Worm (Caenorhabditis elegans): ENCODE measurements around the gene bath-13.
A peak's percentile ranks its signal among the peaks of the same experiment; 100 is the strongest.
"Not testable (repeated sequence)": the region's sequence is repeated elsewhere in the genome, so short reads cannot be mapped to it uniquely, and the experiment has no call there.

bath-13 gene

DNA sequence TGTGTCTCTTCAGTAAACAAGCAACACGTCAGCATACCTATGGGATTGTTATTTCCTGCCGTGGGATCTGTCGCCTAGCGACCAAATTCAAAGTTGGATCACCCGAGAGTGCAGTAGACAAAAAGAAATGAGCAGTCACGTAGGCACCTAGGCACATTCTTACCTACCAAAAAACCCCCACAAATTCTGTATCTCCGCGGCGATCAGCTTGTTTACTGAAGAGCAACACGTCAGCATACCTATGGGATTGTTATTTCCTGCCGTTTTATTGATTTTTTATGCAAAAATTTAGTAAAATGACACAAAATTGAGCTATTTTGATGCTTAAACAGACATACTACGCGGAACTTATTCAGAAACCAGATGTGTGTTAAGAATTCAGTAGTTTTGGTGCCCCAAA lies 12.6 kb upstream of the bath-13 start, which contains the start of gene K02F6.5:
TSS of gene K02F6.5 (plus strand) at position 301 of the 400 bp plus-strand sequence.
- TF ChIP-seq nhr-102, pqm-1, snpc-4 (tag; optimal IDR thresholded peaks at IDR 0.05): not testable (repeated sequence)

DNA sequence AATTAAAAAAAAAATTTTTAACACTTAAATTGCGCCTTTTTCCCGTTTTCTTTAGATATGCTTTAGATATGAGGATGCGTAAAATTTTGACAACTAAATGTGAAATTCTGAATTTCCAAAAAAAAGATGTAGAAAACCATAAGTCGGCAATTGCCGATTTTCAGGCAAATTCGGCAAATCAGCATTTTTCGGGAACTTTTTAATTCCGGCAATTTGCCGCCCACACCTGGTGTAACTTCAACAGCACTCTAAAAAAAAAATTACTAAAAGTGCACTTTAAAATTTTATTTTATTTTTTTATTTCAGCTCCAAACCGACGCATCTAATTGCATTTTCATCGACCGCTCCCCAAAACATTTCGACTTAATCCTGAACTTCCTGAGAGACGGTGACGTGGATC lies 8.6 kb upstream of the bath-13 start, which contains the start of gene K02F6.6:
TSS of gene K02F6.6 (plus strand) at position 301 of the 400 bp plus-strand sequence.
- peak in 1 of 2 experiments; percentile 13 for TF ChIP-seq unc-62 (GFP tag; optimal IDR thresholded peaks at IDR 0.05 in 1 of 2)
- no peak for TF ChIP-seq unc-62 (tag; optimal IDR thresholded peaks at IDR 0.05)
- TF ChIP-seq skn-1 (tag; optimal IDR thresholded peaks at IDR 0.05): no peak

DNA sequence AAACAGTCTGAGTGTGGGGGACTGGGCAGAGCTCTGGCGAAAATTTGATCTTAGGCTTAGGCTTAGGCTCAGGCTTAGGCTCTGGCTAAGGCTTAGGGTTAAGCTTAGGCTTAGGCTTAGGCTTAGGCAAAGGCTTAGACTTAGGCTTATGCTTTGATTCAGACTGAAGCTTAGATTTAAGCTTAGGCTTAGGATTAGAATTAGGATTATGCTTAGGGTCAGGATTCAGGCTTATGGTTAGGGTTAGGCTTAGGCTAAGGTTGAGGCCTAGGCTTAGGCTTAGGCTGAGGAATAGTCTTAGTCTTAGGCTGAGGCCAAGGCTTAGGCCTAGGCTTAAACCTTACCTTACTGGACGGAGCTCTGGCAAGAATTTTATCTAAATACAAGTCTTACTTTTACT lies 5.0 kb upstream of the bath-13 start:
- TF ChIP-seq nhr-10 (tag; optimal IDR thresholded peaks at IDR 0.05) (no peak), F37D6.2 (tag; optimal IDR thresholded peaks at IDR 0.05) (no peak), Y105C5A.15 (GFP tag; IDR thresholded peaks at IDR 0.05) (no peak), lin-39 (tag; optimal IDR thresholded peaks at IDR 0.05) (no peak), php-3 (GFP tag; IDR thresholded peaks at IDR 0.05) (no peak), ceh-32 (tag; optimal IDR thresholded peaks at IDR 0.05; ENCODE audit: poor library complexity) (no peak), mes-2 (tag; optimal IDR thresholded peaks at IDR 0.05; ENCODE audit: poor library complexity, severe bottlenecking) (no peak), lim-7 (GFP tag; IDR thresholded peaks at IDR 0.05) (no peak), mdl-1 (tag; optimal IDR thresholded peaks at IDR 0.05) (no peak)

DNA sequence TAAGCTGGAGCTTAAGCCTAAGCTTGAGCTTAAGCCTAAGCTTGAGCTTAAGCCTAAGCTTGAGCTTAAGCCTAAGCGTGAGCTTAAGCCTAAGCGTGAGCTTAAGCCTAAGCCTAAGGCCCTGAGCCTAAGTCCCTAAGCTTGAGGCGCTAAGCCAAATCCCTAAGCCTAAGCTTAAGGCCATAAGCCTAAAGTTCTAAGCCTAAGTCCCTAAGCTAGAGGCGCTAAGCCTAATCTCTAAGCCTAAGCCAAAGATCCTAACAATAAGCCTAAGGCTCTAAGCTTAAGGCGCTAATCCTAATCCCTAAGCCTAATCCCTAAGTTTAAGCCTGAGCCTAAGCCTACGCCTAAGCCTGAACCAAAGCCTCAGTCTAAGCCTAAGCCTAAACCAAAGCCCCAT lies 3.8 kb upstream of the bath-13 start:
- TF ChIP-seq rbr-2 (tag; optimal IDR thresholded peaks at IDR 0.05) (no peak), nhr-41 (GFP tag; IDR thresholded peaks at IDR 0.05) (no peak), lsy-2 (tag; optimal IDR thresholded peaks at IDR 0.05) (no peak), aly-2 (tag; optimal IDR thresholded peaks at IDR 0.05) (no peak), saeg-2 (GFP tag; IDR thresholded peaks at IDR 0.05) (no peak)

DNA sequence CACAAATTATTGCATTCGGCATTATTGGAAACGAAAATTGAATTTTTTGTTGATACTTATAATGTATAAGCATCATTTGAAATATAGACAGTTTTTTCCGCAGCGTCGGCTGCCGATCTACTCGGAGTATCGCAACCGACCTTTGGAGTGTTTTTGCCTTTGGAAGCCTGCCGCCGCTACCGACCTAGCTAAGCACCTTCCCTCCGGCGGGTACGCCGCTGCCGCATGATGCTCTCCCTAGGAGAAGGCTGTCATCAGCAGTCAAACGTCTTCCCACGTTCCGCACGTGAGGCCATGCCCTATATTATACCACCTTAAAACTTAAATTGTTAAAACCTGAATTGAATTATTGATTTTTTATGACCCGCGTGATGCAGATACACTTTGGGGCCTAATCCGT lies 3.4 kb downstream of the bath-13 start:
- TF ChIP-seq hlh-30 (tag; optimal IDR thresholded peaks at IDR 0.05; ENCODE audit: insufficient read depth) (no peak), set-16 (GFP tag; IDR thresholded peaks at IDR 0.05) (peak; percentile 75)

DNA sequence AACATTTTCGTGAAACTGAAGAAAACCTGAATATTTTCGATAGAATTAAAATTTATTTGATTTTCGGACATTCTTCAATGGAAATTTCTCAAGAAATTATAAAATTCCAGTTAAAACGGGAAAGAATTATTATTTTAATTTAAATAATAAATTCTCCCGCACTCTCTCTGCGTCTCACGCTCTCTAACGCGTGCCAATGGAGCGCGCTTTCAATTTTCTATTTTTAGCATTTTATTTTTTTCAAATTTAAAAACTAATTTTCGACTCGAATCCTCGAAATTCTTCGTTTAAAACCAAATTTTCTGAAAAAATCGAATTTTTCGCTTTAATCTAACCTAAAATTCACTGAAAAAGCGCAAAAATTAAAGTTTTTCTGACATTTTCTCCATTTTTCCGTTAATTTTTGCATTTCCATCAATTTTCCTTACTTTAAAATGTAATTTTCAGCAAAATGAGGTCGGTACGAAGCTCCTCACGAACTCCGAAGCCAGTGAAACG lies 17.4 kb downstream of the bath-13 start, which contains the start of gene gbas-1:
TSS of gene gbas-1 (plus strand) at position 448 of the 498 bp plus-strand sequence.
- TF ChIP-seq lin-38 (GFP tag; IDR thresholded peaks at IDR 0.05) (peak; percentile 89), lsy-2 (tag; optimal IDR thresholded peaks at IDR 0.05) (peak in 1 of 2 experiments; percentile 70), nhr-6 (tag; optimal IDR thresholded peaks at IDR 0.05) (peak; percentile 6), dpl-1 (GFP tag; optimal IDR thresholded peaks at IDR 0.05) (peak; percentile 72), dmd-6 (GFP tag; IDR thresholded peaks at IDR 0.05) (no peak), mes-2 (tag; optimal IDR thresholded peaks at IDR 0.05; ENCODE audit: poor library complexity, severe bottlenecking) (peak; percentile 56), snpc-1.2 (GFP tag; IDR thresholded peaks at IDR 0.05) (no peak), tra-1 (GFP tag; IDR thresholded peaks at IDR 0.05) (no peak), ama-1 (optimal IDR thresholded peaks at IDR 0.05) (no peak), duxl-1 (tag; optimal IDR thresholded peaks at IDR 0.05; ENCODE audit: poor library complexity) (peak; percentile 87), dve-1 (tag; optimal IDR thresholded peaks at IDR 0.05; ENCODE audit: insufficient read depth) (no peak), mep-1 (tag; optimal IDR thresholded peaks at IDR 0.05) (no peak), ceh-28 (tag; optimal IDR thresholded peaks at IDR 0.05) (no peak), R02D3.7 (tag; optimal IDR thresholded peaks at IDR 0.05) (no peak), mdt-29 (GFP tag; IDR thresholded peaks at IDR 0.05) (no peak)

Data from whole organism, L4 larva.